Fruit fly (Drosophila melanogaster): Measurements from ENCODE around the gene Pcp.

dm6 chr2L:7033100-7033675 is 11.7 kb downstream of the Pcp start:
- no peak for TF ChIP-seq CTCF (optimal IDR thresholded peaks at IDR 0.05)
- TF ChIP-seq CG8478 (optimal IDR thresholded peaks at IDR 0.05): no peak
